Worm (Caenorhabditis elegans): ENCODE results near the gene ZK470.2.

ce11 chrX:4147600-4148448 lies 12.9 kb downstream of the ZK470.2 start:
- TF ChIP-seq him-1 (tag; optimal IDR thresholded peaks at IDR 0.05): no peak
- no peak; the same call in 1 of the 2 replicates for TF ChIP-seq hmg-20 (GFP tag; IDR thresholded peaks at IDR 0.05)
- peak; percentile 48 for TF ChIP-seq nhr-80 (tag; optimal IDR thresholded peaks at IDR 0.05)
- peak in 1 of 3 experiments; percentile 78 for TF ChIP-seq lin-35 (GFP tag; optimal IDR thresholded peaks at IDR 0.05)
- no peak for TF ChIP-seq nhr-179 (tag; optimal IDR thresholded peaks at IDR 0.05)
- no peak for TF ChIP-seq rec-8 (tag; optimal IDR thresholded peaks at IDR 0.05)
- no peak for TF ChIP-seq sdz-38 (tag; optimal IDR thresholded peaks at IDR 0.05)

All from whole organism, young adult.